Worm (Caenorhabditis elegans): ENCODE measurements around the gene K07C5.13.

ce11 chrV:10379293-10379692 lies 37.4 kb downstream of the K07C5.13 start, which contains the start of gene AC3.12:
- no peak for TF ChIP-seq nhr-237 (tag; optimal IDR thresholded peaks at IDR 0.05)
- no peak for TF ChIP-seq ceh-16 (tag; optimal IDR thresholded peaks at IDR 0.05)
- no peak for TF ChIP-seq elt-3 (tag; optimal IDR thresholded peaks at IDR 0.05)
- TF ChIP-seq pqm-1 (tag; optimal IDR thresholded peaks at IDR 0.05) = no peak
- no peak for TF ChIP-seq zag-1 (tag; optimal IDR thresholded peaks at IDR 0.05)
- no peak for TF ChIP-seq unc-62 (GFP tag; optimal IDR thresholded peaks at IDR 0.05)
- TF ChIP-seq ama-1 (optimal IDR thresholded peaks at IDR 0.05) = no peak
- no peak for TF ChIP-seq nhr-23 (tag; optimal IDR thresholded peaks at IDR 0.05)
